Worm (Caenorhabditis elegans) whole organism, mixed stage, embryonic: ENCODE measurements around the gene fbxa-143.

ENCODE experiments used
- ces-1 ChIP-seq: fragments of 150-350 bp; optimal IDR thresholded peaks from 2 replicates; lab custom pipeline; 2014; ENCODE audit warnings: missing biosample characterization, missing genetic modification reagents, missing genetic modification characterization
- cnd-1 ChIP-seq: fragments of 200-800 bp; sonication (Bioruptor generic); optimal IDR thresholded peaks from 2 replicates; lab custom pipeline; 2018; ENCODE audit warnings: mild to moderate bottlenecking, missing genetic modification characterization, missing compliant biosample characterization
- lsy-2 ChIP-seq: fragments of 150-350 bp; optimal IDR thresholded peaks from 2 replicates; lab custom pipeline; 2014; ENCODE audit warnings: missing biosample characterization, missing genetic modification characterization
- mls-2 ChIP-seq: sonication (generic microtip); optimal IDR thresholded peaks from 2 replicates; lab custom pipeline; 2016; ENCODE audit warnings: mild to moderate bottlenecking, missing genetic modification characterization, moderate library complexity, missing compliant biosample characterization
- nhr-12 ChIP-seq: fragments of 150-350 bp; optimal IDR thresholded peaks from 2 replicates; lab custom pipeline; 2014; ENCODE audit warnings: missing biosample characterization, missing genetic modification characterization
- snpc-4 ChIP-seq: fragments of 150-350 bp; optimal IDR thresholded peaks from 2 replicates; lab custom pipeline; 2014; ENCODE audit warnings: missing biosample characterization, missing genetic modification characterization
- sptf-1 ChIP-seq: sonication (generic microtip); optimal IDR thresholded peaks from 2 replicates; lab custom pipeline; 2017; ENCODE audit warnings: mild to moderate bottlenecking, missing genetic modification characterization, moderate library complexity, missing compliant biosample characterization
- tbx-8 ChIP-seq: fragments of 200-800 bp; sonication (Bioruptor generic); optimal IDR thresholded peaks from 2 replicates; lab custom pipeline; 2018; ENCODE audit warnings: mild to moderate bottlenecking, missing genetic modification characterization, moderate library complexity, missing compliant biosample characterization
- unc-39 ChIP-seq: fragments of 150-350 bp; optimal IDR thresholded peaks from 2 replicates; lab custom pipeline; 2014; ENCODE audit warnings: missing biosample characterization, missing genetic modification characterization

DNA sequence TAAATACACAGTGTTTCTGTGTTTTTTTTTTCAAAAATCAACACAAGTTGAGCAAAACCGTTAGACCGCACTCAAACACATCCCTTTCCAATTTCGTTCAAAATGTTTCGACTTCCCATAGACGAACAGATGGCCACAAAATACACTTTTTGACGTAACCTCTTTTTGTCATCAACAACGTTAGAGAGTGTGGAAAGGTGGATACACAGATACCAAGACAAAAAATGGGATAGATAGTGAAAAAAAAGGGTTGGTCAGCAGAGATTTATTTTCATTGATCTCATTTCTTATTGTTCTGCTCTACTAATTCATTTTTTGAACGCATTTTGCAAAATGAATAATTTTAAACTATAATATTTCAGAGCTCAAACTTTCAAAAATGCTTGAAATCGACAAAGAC lies 32.4 kb downstream of the fbxa-143 start:
- TF ChIP-seq mls-2 (tag; lab: Kevin White, UChicago) (no peak), ces-1 (no peak), cnd-1 (peak; percentile 64), sptf-1 (tag; lab: Kevin White, UChicago) (no peak), snpc-4 (tag; lab: Kevin White, UChicago) (no peak), nhr-12 (no peak), unc-39 (no peak), lsy-2 (tag; lab: Kevin White, UChicago) (no peak), tbx-8 (GFP tag; lab: Kevin White, UChicago) (no peak)
